Fruit fly (Drosophila melanogaster) whole organism, embryonic: Measurements from ENCODE around the gene Gcna.

Experiments used
- CG10209 ChIP-seq: fragments of 200-800 bp; sonication (Bioruptor generic); optimal IDR thresholded peaks from 3 replicates; lab custom pipeline; 2017; ENCODE audit warnings: missing biosample characterization, mild to moderate bottlenecking, missing genetic modification characterization, missing genetic modification reagents
- CG10959 ChIP-seq: fragments of 200-800 bp; sonication (Bioruptor generic); IDR thresholded peaks from 2 replicates; pipeline ENCODE4 v1.3.6; 2022; ENCODE audit warnings: missing biosample characterization, missing genetic modification characterization
- CG14710 ChIP-seq: fragments of 200-800 bp; sonication (Bioruptor generic); optimal IDR thresholded peaks from 3 replicates; lab custom pipeline; 2019; ENCODE audit warnings: missing biosample characterization, mild to moderate bottlenecking, missing genetic modification characterization, moderate library complexity
- CG31224 ChIP-seq: fragments of 200-800 bp; sonication (Bioruptor generic); IDR thresholded peaks from 2 replicates; pipeline ENCODE4 v1.3.6; 2022; ENCODE audit warnings: missing biosample characterization, missing genetic modification characterization
- CG4360 ChIP-seq: fragments of 200-800 bp; sonication (Bioruptor generic); IDR thresholded peaks from 2 replicates; pipeline ENCODE4 v1.3.6; 2022; ENCODE audit warnings: missing biosample characterization, missing genetic modification characterization
- D ChIP-seq, 2 experiments: fragments of 200-800 bp in 1 of 2; fragments of >200 bp in 1 of 2; sonication (Bioruptor generic) in 1 of 2; optimal IDR thresholded peaks; 2 replicates in 1 of 2; 3 replicates in 1 of 2; lab custom pipeline; 2017; ENCODE audit warnings: mild to moderate bottlenecking in 1 of 2, missing biosample characterization in 1 of 2, missing genetic modification characterization in 1 of 2, missing genetic modification reagents in 1 of 2
- D19A ChIP-seq: fragments of 200-800 bp; optimal IDR thresholded peaks from 3 replicates; lab custom pipeline; 2019; ENCODE audit warnings: missing biosample characterization, mild to moderate bottlenecking, missing genetic modification characterization, moderate library complexity
- Dad ChIP-seq: fragments of 200-800 bp; sonication (Bioruptor generic); optimal IDR thresholded peaks from 3 replicates; lab custom pipeline; 2016; ENCODE audit warnings: missing biosample characterization, missing genetic modification characterization
- Hey ChIP-seq: fragments of 200-800 bp; sonication (Bioruptor generic); optimal IDR thresholded peaks from 3 replicates; lab custom pipeline; 2018; ENCODE audit warnings: missing biosample characterization, mild to moderate bottlenecking, missing genetic modification characterization
- ase ChIP-seq: fragments of 200-800 bp; sonication (Bioruptor generic); IDR thresholded peaks from 3 replicates; pipeline ENCODE4 v1.3.6; 2022; ENCODE audit warnings: missing biosample characterization, missing genetic modification characterization
- br ChIP-seq: fragments of >200 bp; optimal IDR thresholded peaks from 2 replicates; lab custom pipeline; 2017
- cato ChIP-seq: fragments of 200-800 bp; sonication (Bioruptor generic); optimal IDR thresholded peaks from 2 replicates; lab custom pipeline; 2016; ENCODE audit warnings: missing biosample characterization, missing genetic modification characterization, borderline replicate concordance
- hth ChIP-seq: fragments of >200 bp; optimal IDR thresholded peaks from 2 replicates; lab custom pipeline; 2017; ENCODE audit warnings: inconsistent platforms
- kah ChIP-seq: fragments of 200-800 bp; sonication (Bioruptor generic); optimal IDR thresholded peaks from 2 replicates; lab custom pipeline; 2018; ENCODE audit warnings: missing biosample characterization, mild to moderate bottlenecking, missing genetic modification characterization

DNA sequence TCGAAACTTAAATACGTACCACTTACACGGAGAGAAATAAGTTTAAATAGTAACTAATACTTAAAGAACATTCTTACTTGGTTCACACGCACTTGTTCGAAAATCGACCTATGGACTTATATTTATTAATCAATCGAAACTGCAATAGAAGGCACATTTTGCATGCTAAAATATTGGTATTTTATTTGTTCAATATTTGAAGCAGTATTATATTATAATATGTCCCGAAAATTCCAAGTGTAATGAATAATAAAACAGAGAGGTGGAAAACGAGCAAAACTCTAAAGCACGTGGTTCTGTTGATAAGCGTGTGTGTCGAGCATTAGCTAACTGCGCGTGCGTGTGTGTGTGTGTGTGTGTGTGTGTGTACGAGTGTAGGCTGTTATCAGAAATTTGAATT is 15.7 kb downstream of the Gcna start:
- TF ChIP-seq Dad (GFP tag; lab: Kevin White, UChicago) (peak; percentile 75), CG10209 (peak; percentile 85), CG4360 (no peak), Hey (tag; lab: Kevin White, UChicago) (peak; percentile 60), hth (lab: Kevin White, UChicago) (no peak), CG10959 (GFP tag; lab: Robert Waterston, UW) (peak; percentile 43), br (lab: Kevin White, UChicago) (no peak), D19A (tag; lab: Kevin White, UChicago) (peak; percentile 81), kah (GFP tag; lab: Kevin White, UChicago) (peak; percentile 48), CG31224 (GFP tag; lab: Robert Waterston, UW) (peak; percentile 80), ase (GFP tag; lab: Robert Waterston, UW) (peak; percentile 59; the same call in 2 of the 3 replicates), D (optimal IDR thresholded peaks at IDR 0.05; lab: Kevin White, UChicago) (no peak), D (GFP tag; optimal IDR thresholded peaks at IDR 0.05; lab: Kevin White, UChicago) (peak; percentile 64), cato (GFP tag; lab: Kevin White, UChicago) (peak; percentile 34), CG14710 (peak; percentile 66)
